Fruit fly (Drosophila melanogaster): ENCODE results near the gene CG11590.
A peak's percentile ranks its signal among the peaks of the same experiment; 100 is the strongest.

The CG11590 gene

dm6 chrX:14214505-14215449, 14.8 kb downstream of the CG11590 start (continued):
- TF ChIP-seq Blimp-1 (GFP tag; optimal IDR thresholded peaks at IDR 0.05) (peak; percentile 26), Rx (GFP tag; IDR thresholded peaks at IDR 0.05) (no peak), nerfin-2 (GFP tag; IDR thresholded peaks at IDR 0.05; ENCODE audit: partially characterized antibody) (no peak), hbn (GFP tag; IDR thresholded peaks at IDR 0.05; ENCODE audit: partially characterized antibody) (no peak), CG11085 (GFP tag; IDR thresholded peaks at IDR 0.05) (no peak), Ets65A (GFP tag) (peak; percentile 17), CG13775 (GFP tag; optimal IDR thresholded peaks at IDR 0.05) (peak; percentile 49), ssp (GFP tag; IDR thresholded peaks at IDR 0.05) (no peak), CG12299 (tag; optimal IDR thresholded peaks at IDR 0.05) (no peak), lola (GFP tag; optimal IDR thresholded peaks at IDR 0.05) (no peak), CG10321 (GFP tag; IDR thresholded peaks at IDR 0.05) (no peak), D19B (GFP tag; optimal IDR thresholded peaks at IDR 0.05) (peak; percentile 44), CG14860 (GFP tag; IDR thresholded peaks at IDR 0.05; ENCODE audit: partially characterized antibody) (no peak), CG9876 (GFP tag; optimal IDR thresholded peaks at IDR 0.05) (no peak), CG8388 (GFP tag; optimal IDR thresholded peaks at IDR 0.05) (peak; percentile 21), CG7928 (GFP tag; optimal IDR thresholded peaks at IDR 0.05) (peak; percentile 8), CG6689 (GFP tag; IDR thresholded peaks at IDR 0.05) (peak; percentile 49), PHDP (tag; optimal IDR thresholded peaks at IDR 0.05) (peak; percentile 67), CG14050 (GFP tag; IDR thresholded peaks at IDR 0.05) (no peak), Meics (GFP tag; optimal IDR thresholded peaks at IDR 0.05) (peak; percentile 57), kah (GFP tag; optimal IDR thresholded peaks at IDR 0.05) (no peak), trh (GFP tag; optimal IDR thresholded peaks at IDR 0.05) (no peak), zfh2 (GFP tag; optimal IDR thresholded peaks at IDR 0.05) (no peak), Gug (GFP tag; IDR thresholded peaks at IDR 0.05) (0 out of 4 replicates have a peak, but pooled peaks have one; percentile 4), cwo (GFP tag; optimal IDR thresholded peaks at IDR 0.05) (peak; percentile 45), Dek (tag; optimal IDR thresholded peaks at IDR 0.05) (peak; percentile 42), NC2β (GFP tag; optimal IDR thresholded peaks at IDR 0.05) (no peak), trem (tag; optimal IDR thresholded peaks at IDR 0.05) (no peak), CG4617 (GFP tag; optimal IDR thresholded peaks at IDR 0.05; ENCODE audit: borderline replicate concordance) (no peak), wor (GFP tag; IDR thresholded peaks at IDR 0.05) (no peak), run (tag; optimal IDR thresholded peaks at IDR 0.05) (no peak), CG16813 (GFP tag; IDR thresholded peaks at IDR 0.05; ENCODE audit: partially characterized antibody) (no peak), CG32767 (GFP tag; IDR thresholded peaks at IDR 0.05) (0 out of 2 replicates have a peak, but pooled peaks have one; percentile 24), Eip74EF (GFP tag; optimal IDR thresholded peaks at IDR 0.05) (no peak), MTF-1 (GFP tag; optimal IDR thresholded peaks at IDR 0.05; ENCODE audit: borderline replicate concordance) (no peak), CG2889 (GFP tag; IDR thresholded peaks at IDR 0.05) (no peak), cato (GFP tag; optimal IDR thresholded peaks at IDR 0.05; ENCODE audit: borderline replicate concordance) (no peak), tio (GFP tag; optimal IDR thresholded peaks at IDR 0.05) (peak; percentile 19), CG13287 (GFP tag; IDR thresholded peaks at IDR 0.05; ENCODE audit: partially characterized antibody) (no peak), CG11695 (GFP tag; IDR thresholded peaks at IDR 0.05) (peak; percentile 66; the same call in 2 of the 3 replicates), Dref (GFP tag; IDR thresholded peaks at IDR 0.05) (no peak), CG15601 (tag; optimal IDR thresholded peaks at IDR 0.05) (no peak), CG6813 (GFP tag; optimal IDR thresholded peaks at IDR 0.05) (no peak), ewg (GFP tag; optimal IDR thresholded peaks at IDR 0.05) (peak; percentile 14), tgo (GFP tag; IDR thresholded peaks at IDR 0.05) (peak; percentile 48; the same call in 1 of the 3 replicates), Xbp1 (GFP tag; optimal IDR thresholded peaks at IDR 0.05) (peak; percentile 13), gcm2 (GFP tag; optimal IDR thresholded peaks at IDR 0.05) (no peak)

Data from whole organism, embryonic.